Worm (Caenorhabditis elegans): ENCODE results near the gene Y116A8C.49.

- no peak for TF ChIP-seq dao-5 (tag; optimal IDR thresholded peaks at IDR 0.05)
- TF ChIP-seq him-1 (tag; optimal IDR thresholded peaks at IDR 0.05): no peak
- TF ChIP-seq W03F9.2 (tag; optimal IDR thresholded peaks at IDR 0.05): no peak
These were observed 8.0 kb upstream of the Y116A8C.49 start, which contains the start of gene Y116A8C.10 for ce11 chrIV:16939001-16939400.

Data from whole organism, L4/young adult.